Worm (Caenorhabditis elegans): Measurements from ENCODE around the gene R11G10.3.

- TF ChIP-seq C38D4.7 (GFP tag; optimal IDR thresholded peaks at IDR 0.05) (no peak), ceh-9 (tag; optimal IDR thresholded peaks at IDR 0.05) (no peak), fkh-10 (GFP tag; optimal IDR thresholded peaks at IDR 0.05) (no peak), hlh-8 (tag; optimal IDR thresholded peaks at IDR 0.05) (no peak), ceh-14 (tag; optimal IDR thresholded peaks at IDR 0.05) (no peak), ceh-34 (tag; optimal IDR thresholded peaks at IDR 0.05) (no peak), odd-2 (tag; optimal IDR thresholded peaks at IDR 0.05) (no peak), hlh-30 (tag; optimal IDR thresholded peaks at IDR 0.05; ENCODE audit: insufficient read depth) (no peak), F13H6.1 (tag; optimal IDR thresholded peaks at IDR 0.05) (no peak)
Observed at ce11 chrV:13506321-13506720, 17.0 kb upstream of the R11G10.3 start, which contains the start of gene R11G10.4.

All from whole organism, late embryonic.